Worm (Caenorhabditis elegans): ENCODE results near the gene zyg-11.

The zyg-11 gene

ce11 chrII:8041642-8042041 is 24.2 kb downstream of the zyg-11 start:
- TF ChIP-seq unc-130 (GFP tag; optimal IDR thresholded peaks at IDR 0.05) (no peak), unc-62 (GFP tag; optimal IDR thresholded peaks at IDR 0.05 in 1 of 2) (no peak), unc-62 (tag; optimal IDR thresholded peaks at IDR 0.05) (no peak), hmg-1.1 (GFP tag; IDR thresholded peaks at IDR 0.05) (no peak), ceh-20 (GFP tag; IDR thresholded peaks at IDR 0.05) (no peak), nhr-25 (tag; optimal IDR thresholded peaks at IDR 0.05; ENCODE audit: borderline replicate concordance, insufficient read depth) (no peak), nhr-6 (tag; optimal IDR thresholded peaks at IDR 0.05) (peak; percentile 9), unc-39 (tag; optimal IDR thresholded peaks at IDR 0.05) (no peak), nhr-10 (tag; optimal IDR thresholded peaks at IDR 0.05) (no peak), daf-8 (GFP tag; IDR thresholded peaks at IDR 0.05) (no peak), lin-38 (GFP tag; IDR thresholded peaks at IDR 0.05) (peak; percentile 57), skn-1 (tag; optimal IDR thresholded peaks at IDR 0.05) (no peak), T26A8.4 (GFP tag; IDR thresholded peaks at IDR 0.05) (no peak), aha-1 (tag) (peak; percentile 50), saeg-2 (GFP tag; IDR thresholded peaks at IDR 0.05) (no peak), jun-1 (tag; optimal IDR thresholded peaks at IDR 0.05) (no peak), lin-1 (GFP tag; IDR thresholded peaks at IDR 0.05) (no peak), D1046.2 (GFP tag; IDR thresholded peaks at IDR 0.05) (no peak), tra-1 (GFP tag; IDR thresholded peaks at IDR 0.05) (no peak), mdl-1 (tag; optimal IDR thresholded peaks at IDR 0.05) (no peak), nhr-28 (tag; optimal IDR thresholded peaks at IDR 0.05) (no peak), Y105C5A.15 (GFP tag; IDR thresholded peaks at IDR 0.05) (no peak), madf-9 (GFP tag; conservative IDR thresholded peaks at IDR 0.05) (no peak), lir-3 (tag; optimal IDR thresholded peaks at IDR 0.05) (no peak), T20F7.1 (GFP tag; optimal IDR thresholded peaks at IDR 0.05) (peak; percentile 96), Y48G9A.11 (GFP tag; IDR thresholded peaks at IDR 0.05) (0 out of 2 replicates have a peak, but pooled peaks have one; percentile 37), hlh-30 (tag; optimal IDR thresholded peaks at IDR 0.05; ENCODE audit: insufficient read depth) (peak; percentile 70), lsy-2 (tag; optimal IDR thresholded peaks at IDR 0.05) (peak in 1 of 2 experiments; percentile 74), ceh-28 (tag; optimal IDR thresholded peaks at IDR 0.05) (no peak), gei-8 (GFP tag; optimal IDR thresholded peaks at IDR 0.05) (no peak), nhr-111 (GFP tag; optimal IDR thresholded peaks at IDR 0.05) (no peak), zag-1 (tag; optimal IDR thresholded peaks at IDR 0.05) (no peak), lin-39 (tag; optimal IDR thresholded peaks at IDR 0.05) (no peak), dmd-6 (GFP tag; IDR thresholded peaks at IDR 0.05) (no peak), ZK337.2 (GFP tag; IDR thresholded peaks at IDR 0.05) (no peak), ceh-32 (tag; optimal IDR thresholded peaks at IDR 0.05; ENCODE audit: poor library complexity) (no peak), dpl-1 (GFP tag; optimal IDR thresholded peaks at IDR 0.05) (peak; percentile 26), egl-43 (GFP tag; IDR thresholded peaks at IDR 0.05) (no peak), pqm-1 (tag; optimal IDR thresholded peaks at IDR 0.05) (no peak), mes-2 (tag; optimal IDR thresholded peaks at IDR 0.05; ENCODE audit: poor library complexity, severe bottlenecking) (peak; percentile 39), ceh-82 (tag; optimal IDR thresholded peaks at IDR 0.05) (no peak), dmd-9 (GFP tag; IDR thresholded peaks at IDR 0.05) (no peak), F26F4.8 (GFP tag; conservative IDR thresholded peaks at IDR 0.05) (no peak), lin-29 (GFP tag; IDR thresholded peaks at IDR 0.05) (no peak), fkh-10 (GFP tag; optimal IDR thresholded peaks at IDR 0.05) (no peak)
